Fruit fly (Drosophila melanogaster) whole organism, embryonic: Measurements from ENCODE around the gene sro.

Experiments
- CG10209 ChIP-seq: fragments of 200-800 bp; sonication (Bioruptor generic); optimal IDR thresholded peaks from 3 replicates; lab custom pipeline; 2017; ENCODE audit warnings: missing biosample characterization, mild to moderate bottlenecking, missing genetic modification characterization, missing genetic modification reagents
- CG10267 ChIP-seq: fragments of 200-800 bp; sonication (Bioruptor generic); optimal IDR thresholded peaks from 2 replicates; lab custom pipeline; 2018; ENCODE audit warnings: missing biosample characterization, mild to moderate bottlenecking, missing genetic modification characterization, moderate library complexity
- CG11696 ChIP-seq: fragments of 200-800 bp; sonication (Bioruptor generic); IDR thresholded peaks from 2 replicates; pipeline ENCODE4 v1.3.6; 2022; ENCODE audit warnings: missing biosample characterization, missing genetic modification characterization
- CG12071 ChIP-seq: fragments of 200-800 bp; sonication (Bioruptor generic); optimal IDR thresholded peaks from 3 replicates; lab custom pipeline; 2018; ENCODE audit warnings: missing biosample characterization, mild to moderate bottlenecking, missing genetic modification characterization
- CG12299 ChIP-seq: fragments of 200-800 bp; sonication (Bioruptor generic); optimal IDR thresholded peaks from 2 replicates; lab custom pipeline; 2018; ENCODE audit warnings: missing biosample characterization, mild to moderate bottlenecking, missing genetic modification characterization
- CG12659 ChIP-seq: fragments of 200-800 bp; sonication (Bioruptor generic); optimal IDR thresholded peaks from 3 replicates; lab custom pipeline; 2017; ENCODE audit warnings: mild to moderate bottlenecking, missing biosample characterization, missing genetic modification reagents, missing genetic modification characterization
- CG13287 ChIP-seq: fragments of 200-800 bp; sonication (Bioruptor generic); IDR thresholded peaks from 2 replicates; pipeline ENCODE4 v1.3.6; 2022; ENCODE audit warnings: missing biosample characterization, missing genetic modification characterization; ENCODE audit not compliant: partially characterized antibody
- CG15479 ChIP-seq: fragments of 200-800 bp; sonication (Bioruptor generic); optimal IDR thresholded peaks from 3 replicates; lab custom pipeline; 2019; ENCODE audit warnings: missing biosample characterization, mild to moderate bottlenecking, missing genetic modification characterization, moderate library complexity
- CG17186 ChIP-seq: fragments of 200-800 bp; sonication (Bioruptor generic); optimal IDR thresholded peaks from 3 replicates; lab custom pipeline; 2017; ENCODE audit warnings: missing biosample characterization, missing genetic modification reagents, missing genetic modification characterization
- CG18764 ChIP-seq: fragments of 200-800 bp; sonication (Bioruptor generic); optimal IDR thresholded peaks from 3 replicates; lab custom pipeline; 2016; ENCODE audit warnings: missing biosample characterization, missing genetic modification characterization
- CG2129 ChIP-seq: fragments of 200-800 bp; sonication (Bioruptor generic); IDR thresholded peaks from 2 replicates; pipeline ENCODE4 v1.3.6; 2022; ENCODE audit warnings: missing biosample characterization, missing genetic modification characterization; ENCODE audit not compliant: partially characterized antibody
- CG2199 ChIP-seq: fragments of 200-800 bp; sonication (Bioruptor generic); IDR thresholded peaks from 3 replicates; pipeline ENCODE4 v1.3.6; 2022; ENCODE audit warnings: missing biosample characterization, missing genetic modification characterization
- CG4360 ChIP-seq: fragments of 200-800 bp; sonication (Bioruptor generic); IDR thresholded peaks from 2 replicates; pipeline ENCODE4 v1.3.6; 2022; ENCODE audit warnings: missing biosample characterization, missing genetic modification characterization
- CG4404 ChIP-seq: fragments of 200-800 bp; sonication (Bioruptor generic); IDR thresholded peaks from 2 replicates; pipeline ENCODE4 v1.3.6; 2022; ENCODE audit warnings: missing biosample characterization, missing genetic modification characterization
- CG5245 ChIP-seq: fragments of 200-800 bp; sonication (Bioruptor generic); optimal IDR thresholded peaks from 3 replicates; lab custom pipeline; 2016; ENCODE audit warnings: missing biosample characterization, missing genetic modification characterization
- CG6689 ChIP-seq: fragments of 200-800 bp; sonication (Bioruptor generic); IDR thresholded peaks from 2 replicates; pipeline ENCODE4 v1.3.6; 2022; ENCODE audit warnings: missing biosample characterization, missing genetic modification characterization
- CG6813 ChIP-seq: fragments of 200-800 bp; sonication (Bioruptor generic); optimal IDR thresholded peaks from 2 replicates; lab custom pipeline; 2017; ENCODE audit warnings: missing biosample characterization, missing genetic modification characterization, mild to moderate bottlenecking, moderate library complexity, missing genetic modification reagents
- CoRest ChIP-seq: fragments of 200-800 bp; sonication (Bioruptor generic); optimal IDR thresholded peaks from 3 replicates; lab custom pipeline; 2018; ENCODE audit warnings: missing biosample characterization, mild to moderate bottlenecking, missing genetic modification characterization, moderate library complexity
- D ChIP-seq, 2 experiments: fragments of 200-800 bp in 1 of 2; fragments of >200 bp in 1 of 2; sonication (Bioruptor generic) in 1 of 2; optimal IDR thresholded peaks; 2 replicates in 1 of 2; 3 replicates in 1 of 2; lab custom pipeline; 2017; ENCODE audit warnings: mild to moderate bottlenecking in 1 of 2, missing biosample characterization in 1 of 2, missing genetic modification characterization in 1 of 2, missing genetic modification reagents in 1 of 2
- E2f2 ChIP-seq: fragments of 200-800 bp; sonication (Bioruptor generic); IDR thresholded peaks from 2 replicates; pipeline ENCODE4 v1.3.6; 2022; ENCODE audit warnings: missing biosample characterization, missing genetic modification characterization
- Hr39 ChIP-seq: fragments of >200 bp; optimal IDR thresholded peaks from 2 replicates; lab custom pipeline; 2017
- Lhr ChIP-seq: fragments of 200-800 bp; sonication (Bioruptor generic); optimal IDR thresholded peaks from 3 replicates; lab custom pipeline; 2017; ENCODE audit warnings: mild to moderate bottlenecking, missing biosample characterization, missing genetic modification reagents, missing genetic modification characterization
- MTF-1 ChIP-seq: fragments of 200-800 bp; sonication (Bioruptor generic); optimal IDR thresholded peaks from 2 replicates; lab custom pipeline; 2018; ENCODE audit warnings: missing biosample characterization, mild to moderate bottlenecking, missing genetic modification characterization, borderline replicate concordance
- PHDP ChIP-seq: fragments of 200-800 bp; sonication (Bioruptor generic); optimal IDR thresholded peaks from 3 replicates; lab custom pipeline; 2018; ENCODE audit warnings: missing biosample characterization, mild to moderate bottlenecking, missing genetic modification characterization, moderate library complexity
- Spps ChIP-seq: fragments of 200-800 bp; sonication (Bioruptor generic); optimal IDR thresholded peaks from 2 replicates; lab custom pipeline; 2018; ENCODE audit warnings: missing biosample characterization, mild to moderate bottlenecking, missing genetic modification characterization
- Sry-β ChIP-seq: fragments of 200-800 bp; sonication (Bioruptor generic); optimal IDR thresholded peaks from 2 replicates; lab custom pipeline; 2018; ENCODE audit warnings: missing biosample characterization, mild to moderate bottlenecking, missing genetic modification characterization, moderate library complexity
- Trl ChIP-seq, 3 experiments: fragments of >200 bp in 2 of 3; fragments of 200-800 bp in 1 of 3; sonication (Bioruptor generic) in 1 of 3; optimal IDR thresholded peaks; 2 replicates in 1 of 3; 3 replicates in 2 of 3; lab custom pipeline; 2016 to 2017; ENCODE audit warnings: missing biosample characterization in 1 of 3, missing genetic modification characterization in 1 of 3
- cad ChIP-seq: fragments of >200 bp; optimal IDR thresholded peaks from 2 replicates; lab custom pipeline; 2017; ENCODE audit warnings: missing biosample characterization, missing genetic modification characterization
- cg ChIP-seq: fragments of 200-800 bp; sonication (Bioruptor generic); optimal IDR thresholded peaks from 3 replicates; lab custom pipeline; 2019; ENCODE audit warnings: missing biosample characterization, mild to moderate bottlenecking, missing genetic modification characterization, moderate library complexity
- chinmo ChIP-seq: fragments of 200-800 bp; sonication (Bioruptor generic); IDR thresholded peaks from 4 replicates; pipeline ENCODE4 v1.3.6; 2022; ENCODE audit warnings: missing biosample characterization, missing genetic modification characterization; ENCODE audit not compliant: partially characterized antibody
- kay ChIP-seq: fragments of 200-800 bp; sonication (Bioruptor generic); optimal IDR thresholded peaks from 2 replicates; lab custom pipeline; 2016; ENCODE audit warnings: missing biosample characterization, missing genetic modification characterization
- lmd ChIP-seq: fragments of 200-800 bp; sonication (Bioruptor generic); IDR thresholded peaks from 2 replicates; pipeline ENCODE4 v1.3.6; 2022; ENCODE audit warnings: missing biosample characterization, missing genetic modification characterization
- oc ChIP-seq: fragments of 200-800 bp; sonication (Bioruptor generic); optimal IDR thresholded peaks from 2 replicates; lab custom pipeline; 2018; ENCODE audit warnings: missing biosample characterization, mild to moderate bottlenecking, missing genetic modification characterization, moderate library complexity
- org-1 ChIP-seq: fragments of 200-800 bp; sonication (Bioruptor generic); optimal IDR thresholded peaks from 2 replicates; lab custom pipeline; 2017; ENCODE audit warnings: missing biosample characterization, missing genetic modification characterization
- pnt ChIP-seq: fragments of 200-800 bp; sonication (Bioruptor generic); optimal IDR thresholded peaks from 3 replicates; lab custom pipeline; 2016; ENCODE audit warnings: missing biosample characterization, missing genetic modification characterization
- row ChIP-seq: fragments of 200-800 bp; sonication (Bioruptor generic); IDR thresholded peaks from 3 replicates; pipeline ENCODE4 v1.3.6; 2022; ENCODE audit warnings: missing biosample characterization, missing genetic modification characterization
- scrt ChIP-seq: fragments of 200-800 bp; sonication (Bioruptor generic); optimal IDR thresholded peaks from 2 replicates; lab custom pipeline; 2018; ENCODE audit warnings: missing biosample characterization, mild to moderate bottlenecking, missing genetic modification characterization, moderate library complexity
- sd ChIP-seq: fragments of 200-800 bp; sonication (Bioruptor generic); optimal IDR thresholded peaks from 3 replicates; lab custom pipeline; 2018; ENCODE audit warnings: missing biosample characterization, mild to moderate bottlenecking, missing genetic modification characterization, moderate library complexity
- seq ChIP-seq: fragments of 200-800 bp; sonication (Bioruptor generic); IDR thresholded peaks from 2 replicates; pipeline ENCODE4 v1.3.6; 2022; ENCODE audit warnings: missing biosample characterization, missing genetic modification characterization
- sr ChIP-seq: fragments of 200-800 bp; sonication (Bioruptor generic); IDR thresholded peaks from 3 replicates; pipeline ENCODE4 v1.3.6; 2022; ENCODE audit warnings: missing biosample characterization, missing genetic modification characterization
- tio ChIP-seq: fragments of 200-800 bp; sonication (Bioruptor generic); optimal IDR thresholded peaks from 2 replicates; lab custom pipeline; 2017; ENCODE audit warnings: missing biosample characterization, missing genetic modification characterization, inconsistent platforms
- tll ChIP-seq, 2 experiments: fragments of 200-800 bp in 1 of 2; fragments of >200 bp in 1 of 2; sonication (Bioruptor generic) in 1 of 2; optimal IDR thresholded peaks; 2 replicates each; lab custom pipeline; 2017 to 2019; ENCODE audit warnings: missing biosample characterization in 2 of 2, missing genetic modification characterization in 2 of 2, mild to moderate bottlenecking in 1 of 2, moderate library complexity in 1 of 2
- twi ChIP-seq: fragments of 200-800 bp; optimal IDR thresholded peaks from 2 replicates; lab custom pipeline; 2019; ENCODE audit warnings: missing biosample characterization, mild to moderate bottlenecking, missing genetic modification characterization, moderate library complexity
- z ChIP-seq: fragments of 200-800 bp; sonication (Bioruptor generic); IDR thresholded peaks from 3 replicates; pipeline ENCODE4 v1.3.6; 2022; ENCODE audit warnings: missing biosample characterization, missing genetic modification characterization
- zen ChIP-seq: fragments of 200-800 bp; sonication (Bioruptor generic); optimal IDR thresholded peaks from 3 replicates; lab custom pipeline; 2018; ENCODE audit warnings: missing biosample characterization, mild to moderate bottlenecking, missing genetic modification characterization, moderate library complexity

The sro gene

DNA sequence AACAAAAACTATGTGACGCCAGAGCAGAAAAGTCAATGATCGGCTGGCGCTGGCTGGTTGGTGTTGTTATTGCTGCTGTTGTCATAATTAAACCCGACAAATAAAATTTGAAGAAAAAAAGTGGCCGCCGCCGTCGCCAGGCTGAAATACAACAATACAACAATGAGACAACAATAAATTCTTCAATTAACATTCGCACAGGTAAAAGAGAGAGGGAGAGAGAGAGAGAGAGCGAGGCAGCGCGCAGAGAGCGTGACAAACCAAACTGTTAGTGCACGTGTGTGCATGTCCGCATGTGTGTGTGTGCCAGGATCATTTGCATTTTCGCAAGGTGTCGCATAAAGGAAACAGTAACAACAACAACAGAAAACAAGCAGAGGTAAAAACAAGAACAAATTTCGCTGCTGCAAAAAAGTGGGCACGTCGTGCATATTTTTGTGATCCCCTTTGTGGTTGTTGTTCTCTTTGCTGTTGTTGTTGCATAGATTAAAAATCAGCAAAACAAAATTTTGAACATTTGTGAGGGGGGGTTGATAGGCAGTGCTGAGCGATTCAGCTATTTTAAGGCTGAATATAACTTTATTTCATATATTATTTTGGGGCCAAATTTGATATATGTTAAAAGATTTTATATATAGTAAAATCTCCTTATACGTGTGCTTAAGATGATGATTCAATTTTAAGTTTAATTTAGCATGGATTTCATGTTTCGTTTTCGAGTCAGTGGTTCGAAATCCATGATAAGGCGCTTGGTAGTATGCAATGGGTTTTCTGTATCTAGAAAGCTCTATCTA, 30.0 kb upstream of the sro start:
- TF ChIP-seq twi (tag; lab: Kevin White, UChicago): no peak
- no peak for TF ChIP-seq Spps (tag; lab: Kevin White, UChicago)
- no peak for TF ChIP-seq Lhr (GFP tag; lab: Kevin White, UChicago)
- peak; percentile 52 for TF ChIP-seq cad (GFP tag; lab: Kevin White, UChicago)
- no peak for TF ChIP-seq CG4404
- TF ChIP-seq CG4360 (GFP tag; lab: Robert Waterston, UW): peak; percentile 79
- TF ChIP-seq tll (GFP tag; optimal IDR thresholded peaks at IDR 0.05; lab: Kevin White, UChicago): peak in 1 of 2 experiments; percentile 68
- TF ChIP-seq CG6813 (GFP tag; lab: Kevin White, UChicago): no peak
- peak; percentile 59 for TF ChIP-seq D (optimal IDR thresholded peaks at IDR 0.05; lab: Kevin White, UChicago)
- no peak for TF ChIP-seq D (GFP tag; optimal IDR thresholded peaks at IDR 0.05; lab: Kevin White, UChicago)
- TF ChIP-seq row (GFP tag; lab: Robert Waterston, UW): peak; percentile 34; the same call in 1 of the 3 replicates
- peak; percentile 62 for TF ChIP-seq Sry-β (GFP tag; lab: Kevin White, UChicago)
- TF ChIP-seq cg (GFP tag; lab: Kevin White, UChicago): peak; percentile 23
- no peak for TF ChIP-seq CG12071 (GFP tag; lab: Kevin White, UChicago)
- TF ChIP-seq chinmo (GFP tag; lab: Robert Waterston, UW): 0 out of 4 replicates have a peak, but pooled peaks have one; percentile 74
- TF ChIP-seq CG2199 (GFP tag; lab: Robert Waterston, UW): no peak
- peak; percentile 80 for TF ChIP-seq CG15479
- TF ChIP-seq Trl (optimal IDR thresholded peaks at IDR 0.05; lab: Kevin White, UChicago): peak; percentile 66 to 84
- no peak for TF ChIP-seq Trl (GFP tag; optimal IDR thresholded peaks at IDR 0.05; lab: Kevin White, UChicago)
- no peak for TF ChIP-seq scrt (GFP tag; lab: Kevin White, UChicago)
- no peak for TF ChIP-seq Hr39 (lab: Kevin White, UChicago)
- TF ChIP-seq CG12659 (GFP tag; lab: Kevin White, UChicago): no peak
- peak; percentile 89 for TF ChIP-seq zen (tag; lab: Kevin White, UChicago)

DNA sequence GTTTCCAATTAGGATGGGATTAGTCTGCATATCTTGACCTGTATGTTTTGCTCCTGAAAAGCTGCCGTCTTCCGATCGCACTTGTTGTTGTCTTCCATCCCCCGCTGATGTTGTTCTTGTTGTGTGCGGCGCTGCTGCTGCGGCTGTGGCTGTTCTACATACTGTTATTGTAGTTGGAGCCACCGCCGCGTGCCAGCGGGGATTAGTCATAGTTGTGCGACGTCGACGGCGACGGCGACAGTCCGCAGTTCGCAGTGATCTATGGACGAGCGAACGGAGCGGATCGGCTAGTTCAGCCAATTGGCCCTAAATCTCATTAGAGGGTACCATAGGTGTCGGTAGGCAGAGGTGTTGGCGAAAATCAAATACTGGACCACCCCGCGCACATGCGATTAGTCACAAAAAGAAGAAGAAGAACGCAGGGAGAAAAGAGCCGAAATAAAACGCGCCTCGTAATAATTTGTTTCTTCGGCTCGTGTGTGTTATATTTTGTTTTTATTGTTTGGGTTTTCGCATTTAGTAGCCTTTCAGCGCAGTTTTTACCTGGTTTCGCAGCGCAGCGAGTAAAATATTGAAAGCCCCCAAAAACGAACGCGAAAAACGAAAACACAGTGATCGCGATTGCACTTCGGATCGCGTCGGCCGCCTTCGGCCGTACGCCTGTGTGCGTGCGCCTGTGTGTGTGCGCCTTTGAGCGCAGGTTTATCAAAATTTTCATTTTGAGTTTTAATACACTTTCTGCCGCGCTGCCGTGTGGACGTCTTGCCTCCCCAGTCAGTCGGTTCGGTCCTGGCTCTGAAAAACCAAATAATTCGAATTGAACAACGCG, 28.9 kb upstream of the sro start, which contains the start of gene kay:
TSS of gene kay (plus strand) at position 729 of the 829 bp plus-strand sequence.
- TF ChIP-seq zen (tag; lab: Kevin White, UChicago) (peak; percentile 25), pnt (no peak), CG10267 (tag; lab: Kevin White, UChicago) (no peak), CG10209 (GFP tag; lab: Kevin White, UChicago) (no peak), z (GFP tag; lab: Robert Waterston, UW) (peak; percentile 56; the same call in 1 of the 3 replicates), CG13287 (GFP tag; lab: Robert Waterston, UW) (0 out of 2 replicates have a peak, but pooled peaks have one; percentile 7), sd (tag; lab: Kevin White, UChicago) (peak; percentile 72), CG6689 (GFP tag; lab: Robert Waterston, UW) (no peak), CoRest (no peak), CG2129 (GFP tag; lab: Robert Waterston, UW) (no peak), CG12299 (tag; lab: Kevin White, UChicago) (no peak), MTF-1 (GFP tag; lab: Kevin White, UChicago) (no peak), E2f2 (no peak), CG11696 (GFP tag; lab: Robert Waterston, UW) (no peak), CG17186 (GFP tag; lab: Kevin White, UChicago) (no peak), kay (GFP tag; lab: Kevin White, UChicago) (peak; percentile 69), CG18764 (GFP tag; lab: Kevin White, UChicago) (no peak), sr (GFP tag; lab: Robert Waterston, UW) (no peak), CG5245 (GFP tag; lab: Kevin White, UChicago) (no peak), lmd (no peak), org-1 (no peak), oc (tag; lab: Kevin White, UChicago) (no peak), tio (GFP tag; lab: Kevin White, UChicago) (no peak), PHDP (tag; lab: Kevin White, UChicago) (no peak), seq (GFP tag; lab: Robert Waterston, UW) (no peak)
